Worm (Caenorhabditis elegans) whole organism, early embryonic: Measurements from ENCODE around the gene lgc-6.

Experiments used
- B0310.2 ChIP-seq: sonication (generic microtip); optimal IDR thresholded peaks from 2 replicates; lab custom pipeline; 2016; ENCODE audit warnings: mild to moderate bottlenecking, missing genetic modification characterization, missing compliant biosample characterization
- F13C5.2 ChIP-seq: sonication (generic microtip); optimal IDR thresholded peaks from 2 replicates; lab custom pipeline; 2017; ENCODE audit warnings: mild to moderate bottlenecking, missing genetic modification characterization, inconsistent platforms, missing compliant biosample characterization
- aly-1 ChIP-seq: sonication (generic microtip); optimal IDR thresholded peaks from 2 replicates; lab custom pipeline; 2016; ENCODE audit warnings: missing genetic modification characterization, missing compliant biosample characterization
- ama-1 ChIP-seq: fragments of 150-350 bp; optimal IDR thresholded peaks from 2 replicates; lab custom pipeline; 2014
- ceh-13 ChIP-seq: fragments of 200-800 bp; sonication (Bioruptor generic); optimal IDR thresholded peaks from 2 replicates; lab custom pipeline; 2018; ENCODE audit warnings: mild to moderate bottlenecking, missing genetic modification characterization, missing compliant biosample characterization
- ceh-36 ChIP-seq: sonication (generic microtip); optimal IDR thresholded peaks from 2 replicates; lab custom pipeline; 2016; ENCODE audit warnings: missing genetic modification characterization, inconsistent platforms, missing compliant biosample characterization
- ets-7 ChIP-seq: sonication (generic microtip); optimal IDR thresholded peaks from 2 replicates; lab custom pipeline; 2016; ENCODE audit warnings: missing genotype, missing genetic modification characterization, missing compliant biosample characterization
- flt-1 ChIP-seq: fragments of 200-800 bp; sonication (Bioruptor generic); IDR thresholded peaks from 2 replicates; pipeline ENCODE4 v1.3.6; 2022; ENCODE audit warnings: missing genetic modification characterization, missing compliant biosample characterization
- hmbx-1 ChIP-seq: sonication (generic microtip); optimal IDR thresholded peaks from 2 replicates; lab custom pipeline; 2016; ENCODE audit warnings: mild to moderate bottlenecking, missing genetic modification characterization, missing compliant biosample characterization
- hmg-4 ChIP-seq: fragments of 200-800 bp; sonication (Bioruptor generic); optimal IDR thresholded peaks from 2 replicates; lab custom pipeline; 2018; ENCODE audit warnings: mild to moderate bottlenecking, missing genetic modification characterization, missing compliant biosample characterization
- hnd-1 ChIP-seq: sonication (generic microtip); optimal IDR thresholded peaks from 2 replicates; lab custom pipeline; 2016; ENCODE audit warnings: missing genetic modification characterization, missing compliant biosample characterization
- pes-1 ChIP-seq: fragments of 200-800 bp; sonication (Bioruptor generic); IDR thresholded peaks from 2 replicates; pipeline ENCODE4 v1.3.6; 2022; ENCODE audit warnings: missing genetic modification reagents, missing genetic modification characterization, missing compliant biosample characterization
- scrt-1 ChIP-seq: fragments of 200-800 bp; sonication (Bioruptor generic); IDR thresholded peaks from 2 replicates; pipeline ENCODE4 v1.3.6; 2022; ENCODE audit warnings: missing genetic modification characterization, missing compliant biosample characterization
- sea-1 ChIP-seq: fragments of 200-800 bp; sonication (Bioruptor generic); conservative IDR thresholded peaks from 2 replicates; pipeline ENCODE4 v1.3.6; 2022; ENCODE audit warnings: missing genetic modification characterization, missing compliant biosample characterization
- tbx-11 ChIP-seq: fragments of 200-800 bp; sonication (Bioruptor generic); IDR thresholded peaks from 2 replicates; pipeline ENCODE4 v1.3.6; 2022; ENCODE audit warnings: missing genetic modification characterization, missing compliant biosample characterization
- tbx-37 ChIP-seq: fragments of 200-800 bp; sonication (Bioruptor generic); conservative IDR thresholded peaks from 2 replicates; pipeline ENCODE4 v1.3.6; 2022; ENCODE audit warnings: missing genetic modification reagents, missing genetic modification characterization, missing compliant biosample characterization
- tra-4 ChIP-seq: sonication (generic microtip); optimal IDR thresholded peaks from 2 replicates; lab custom pipeline; 2017; ENCODE audit warnings: missing genetic modification characterization, missing compliant biosample characterization

Gene lgc-6

DNA sequence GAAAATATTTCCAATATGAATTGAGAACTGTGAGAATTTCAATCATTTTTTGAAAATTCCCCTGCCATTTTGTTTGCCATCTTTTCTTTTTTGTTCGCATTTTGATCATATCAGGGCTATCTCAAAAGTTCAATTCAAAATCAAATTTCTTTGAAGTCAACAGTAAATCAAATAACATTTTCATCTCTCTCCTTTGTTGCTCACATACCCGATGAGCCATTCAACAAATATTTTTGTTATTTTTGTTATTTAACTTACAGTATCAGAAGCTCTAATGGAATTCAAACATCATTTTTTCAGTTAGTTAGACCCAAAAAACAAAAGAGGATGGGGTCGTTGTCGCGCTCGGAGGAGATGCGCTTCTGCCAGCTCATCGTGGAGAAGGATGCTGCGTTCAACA, 36.1 kb upstream of the lgc-6 start, which contains the start of gene vha-5:
vha-5 (plus strand) TSS at position 301 of the 400 bp plus-strand sequence.
- TF ChIP-seq ceh-13 (GFP tag; lab: Kevin White, UChicago) (no peak), scrt-1 (GFP tag; lab: Robert Waterston, UW) (no peak), tbx-37 (GFP tag; lab: Robert Waterston, UW) (no peak), sea-1 (GFP tag; lab: Robert Waterston, UW) (no peak), hmbx-1 (no peak), hnd-1 (tag; lab: Kevin White, UChicago) (no peak), hmg-4 (GFP tag; lab: Kevin White, UChicago) (no peak), tra-4 (tag; lab: Kevin White, UChicago) (no peak), pes-1 (GFP tag; lab: Robert Waterston, UW) (no peak), B0310.2 (no peak), aly-1 (tag; lab: Kevin White, UChicago) (no peak), F13C5.2 (no peak)

DNA sequence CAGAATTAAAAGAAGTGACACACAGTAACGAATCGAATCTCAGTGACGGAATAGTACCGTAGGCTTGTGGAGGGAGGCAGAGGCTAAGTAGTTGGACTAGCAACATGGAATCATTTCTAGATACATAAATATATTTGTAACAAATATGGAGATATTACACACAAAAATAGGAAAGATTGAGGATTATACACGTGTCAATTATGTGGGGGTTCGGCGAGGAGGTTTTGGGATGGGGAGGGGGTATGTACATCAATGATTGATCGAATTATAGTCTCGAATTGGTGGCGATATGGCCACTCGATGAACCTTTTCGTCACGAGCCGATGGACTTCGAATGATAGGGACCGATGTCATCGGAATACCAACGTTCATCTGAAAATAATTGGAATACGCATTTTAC, 32.3 kb upstream of the lgc-6 start:
- TF ChIP-seq aly-1 (tag; lab: Kevin White, UChicago) = no peak
- no peak for TF ChIP-seq tbx-37 (GFP tag; lab: Robert Waterston, UW)

DNA sequence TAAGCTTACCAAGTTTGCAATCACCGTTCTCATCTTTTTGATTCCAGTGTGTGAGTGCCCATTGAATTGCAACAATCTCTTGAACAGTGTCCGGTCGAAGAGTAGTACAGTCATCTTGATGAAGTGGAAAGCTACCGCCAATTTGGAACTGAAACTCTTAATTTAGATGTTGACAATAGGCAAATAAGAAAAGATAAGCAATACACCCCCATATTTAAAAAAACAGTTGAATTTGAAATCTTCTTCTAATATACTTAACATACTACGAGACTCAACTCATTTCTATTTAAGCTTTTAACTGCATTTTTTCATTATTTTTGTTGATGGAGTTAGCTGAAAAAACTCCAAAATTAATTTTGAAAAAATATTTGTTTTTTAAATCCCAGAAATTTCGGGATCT, 27.6 kb upstream of the lgc-6 start:
- TF ChIP-seq pes-1 (GFP tag; lab: Robert Waterston, UW) = no peak
- TF ChIP-seq hmg-4 (GFP tag; lab: Kevin White, UChicago) = no peak
- no peak for TF ChIP-seq hmbx-1
- TF ChIP-seq aly-1 (tag; lab: Kevin White, UChicago) = no peak
- no peak for TF ChIP-seq ets-7 (tag; lab: Kevin White, UChicago)
- TF ChIP-seq B0310.2 = no peak
- no peak for TF ChIP-seq hnd-1 (tag; lab: Kevin White, UChicago)
- no peak for TF ChIP-seq flt-1 (GFP tag; lab: Robert Waterston, UW)
- TF ChIP-seq F13C5.2 = no peak
- no peak for TF ChIP-seq ama-1 (lab: Kevin White, UChicago)
- no peak for TF ChIP-seq sea-1 (GFP tag; lab: Robert Waterston, UW)
- no peak for TF ChIP-seq ceh-36 (tag; lab: Kevin White, UChicago)
- no peak for TF ChIP-seq tbx-11
- no peak for TF ChIP-seq scrt-1 (GFP tag; lab: Robert Waterston, UW)

DNA sequence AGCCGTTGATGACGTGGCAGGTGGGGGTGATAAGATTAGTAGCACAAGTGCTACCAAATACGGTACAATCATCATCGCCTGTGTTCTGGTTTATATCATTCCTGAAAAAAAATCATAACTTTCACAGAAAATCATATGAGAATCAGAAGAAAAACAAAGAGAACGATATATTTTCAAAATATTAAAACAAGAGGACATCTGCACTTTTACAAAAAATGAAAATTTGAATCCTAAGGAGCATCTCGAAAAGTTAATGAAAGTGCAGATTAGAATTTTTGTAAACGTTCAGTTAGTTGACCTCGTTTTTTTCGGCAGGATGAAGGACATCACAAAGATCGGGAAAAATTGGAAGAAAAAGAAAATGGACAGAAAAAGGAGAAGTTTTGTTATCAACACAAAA, 26.9 kb upstream of the lgc-6 start, which contains the start of gene F35H10.10:
F35H10.10 (minus strand) TSS at position 101 of the 400 bp plus-strand sequence.
- no peak for TF ChIP-seq hmg-4 (GFP tag; lab: Kevin White, UChicago)
- no peak for TF ChIP-seq ets-7 (tag; lab: Kevin White, UChicago)
- no peak for TF ChIP-seq F13C5.2
- no peak for TF ChIP-seq tra-4 (tag; lab: Kevin White, UChicago)
- TF ChIP-seq B0310.2 = no peak
- TF ChIP-seq hmbx-1 = no peak
- TF ChIP-seq flt-1 (GFP tag; lab: Robert Waterston, UW) = no peak
- TF ChIP-seq scrt-1 (GFP tag; lab: Robert Waterston, UW) = no peak
- no peak for TF ChIP-seq tbx-11
- TF ChIP-seq ceh-36 (tag; lab: Kevin White, UChicago) = no peak

DNA sequence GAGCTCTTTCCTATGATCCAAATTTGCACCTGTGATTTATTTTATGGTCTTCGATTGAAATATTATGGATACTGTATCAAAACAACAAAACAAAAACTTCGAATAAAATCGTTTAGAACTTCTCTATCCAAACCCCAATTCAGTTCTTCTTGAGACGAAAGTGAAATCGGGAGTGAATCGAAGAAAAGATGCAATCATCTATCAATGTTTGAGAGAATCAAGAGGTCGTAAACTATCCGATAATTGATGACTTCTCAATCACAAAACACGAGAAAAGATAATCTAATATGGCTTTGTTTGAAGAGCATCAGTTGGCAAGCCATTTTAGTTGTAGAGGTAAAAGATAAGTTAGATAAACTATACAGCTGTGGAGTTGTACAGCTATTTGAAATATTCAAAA, 21.9 kb upstream of the lgc-6 start:
- no peak for TF ChIP-seq ets-7 (tag; lab: Kevin White, UChicago)
- TF ChIP-seq B0310.2 = no peak
- TF ChIP-seq scrt-1 (GFP tag; lab: Robert Waterston, UW) = no peak
- no peak for TF ChIP-seq F13C5.2
- no peak for TF ChIP-seq flt-1 (GFP tag; lab: Robert Waterston, UW)
- TF ChIP-seq tbx-37 (GFP tag; lab: Robert Waterston, UW) = no peak
- TF ChIP-seq ceh-13 (GFP tag; lab: Kevin White, UChicago) = no peak
- TF ChIP-seq hnd-1 (tag; lab: Kevin White, UChicago) = no peak
- no peak for TF ChIP-seq hmg-4 (GFP tag; lab: Kevin White, UChicago)
- TF ChIP-seq aly-1 (tag; lab: Kevin White, UChicago) = no peak
- TF ChIP-seq ceh-36 (tag; lab: Kevin White, UChicago) = no peak
- TF ChIP-seq tra-4 (tag; lab: Kevin White, UChicago) = no peak
- TF ChIP-seq hmbx-1 = no peak
- no peak for TF ChIP-seq pes-1 (GFP tag; lab: Robert Waterston, UW)
- TF ChIP-seq sea-1 (GFP tag; lab: Robert Waterston, UW) = no peak
- no peak for TF ChIP-seq ama-1 (lab: Kevin White, UChicago)
- no peak for TF ChIP-seq tbx-11

DNA sequence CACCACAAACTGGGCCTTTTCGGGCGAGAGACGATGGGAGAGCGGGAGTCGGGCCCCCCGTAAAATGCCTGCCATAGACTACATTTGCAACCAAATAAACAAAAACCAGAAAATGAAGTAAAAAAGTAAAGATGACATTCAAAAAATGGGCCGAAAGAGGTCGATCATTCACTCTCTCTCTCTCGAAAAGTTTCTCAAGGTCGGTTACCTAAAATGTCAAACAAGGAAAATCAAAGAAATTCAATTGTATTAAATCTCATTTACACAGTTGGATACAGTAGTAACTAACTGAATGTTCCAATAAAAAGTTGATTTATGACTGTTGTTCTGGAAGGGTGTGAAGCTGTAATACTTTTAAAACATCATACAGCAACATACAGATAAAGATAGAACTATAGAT, 20.9 kb upstream of the lgc-6 start:
- TF ChIP-seq flt-1 (GFP tag; lab: Robert Waterston, UW) (no peak), tbx-11 (no peak), scrt-1 (GFP tag; lab: Robert Waterston, UW) (no peak), sea-1 (GFP tag; lab: Robert Waterston, UW) (no peak), ceh-36 (tag; lab: Kevin White, UChicago) (no peak), hmbx-1 (no peak), pes-1 (GFP tag; lab: Robert Waterston, UW) (no peak), hnd-1 (tag; lab: Kevin White, UChicago) (no peak), aly-1 (tag; lab: Kevin White, UChicago) (no peak), hmg-4 (GFP tag; lab: Kevin White, UChicago) (no peak), F13C5.2 (no peak), ceh-13 (GFP tag; lab: Kevin White, UChicago) (no peak), ama-1 (lab: Kevin White, UChicago) (no peak), ets-7 (tag; lab: Kevin White, UChicago) (no peak), tra-4 (tag; lab: Kevin White, UChicago) (no peak), B0310.2 (no peak), tbx-37 (GFP tag; lab: Robert Waterston, UW) (no peak)

DNA sequence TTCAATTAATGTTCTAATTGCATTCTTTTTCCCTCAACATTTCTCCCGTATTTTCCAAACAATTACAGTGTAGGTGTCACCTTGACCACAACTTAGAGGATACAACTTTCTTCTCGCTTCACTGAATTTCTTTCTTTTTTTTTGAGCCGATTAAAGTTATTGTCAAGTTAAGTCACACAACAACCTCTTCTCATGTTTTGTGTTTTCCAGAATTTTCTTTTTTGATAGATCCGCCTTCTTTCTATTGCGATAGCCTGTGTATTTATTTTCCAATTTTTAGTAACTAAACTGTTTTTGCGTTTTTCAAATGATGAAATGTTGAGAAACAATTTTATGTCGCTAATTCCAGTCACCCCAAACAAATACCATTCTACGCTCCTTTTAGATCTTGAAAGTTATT, 14.1 kb upstream of the lgc-6 start, which contains the start of gene F35H10.3:
F35H10.3 (plus strand) TSS at position 301 of the 400 bp plus-strand sequence.
- no peak for TF ChIP-seq pes-1 (GFP tag; lab: Robert Waterston, UW)
- no peak for TF ChIP-seq flt-1 (GFP tag; lab: Robert Waterston, UW)
- no peak for TF ChIP-seq scrt-1 (GFP tag; lab: Robert Waterston, UW)
- no peak for TF ChIP-seq tbx-37 (GFP tag; lab: Robert Waterston, UW)
- no peak for TF ChIP-seq sea-1 (GFP tag; lab: Robert Waterston, UW)
- no peak for TF ChIP-seq ets-7 (tag; lab: Kevin White, UChicago)
- no peak for TF ChIP-seq ceh-13 (GFP tag; lab: Kevin White, UChicago)
- no peak for TF ChIP-seq tbx-11
- TF ChIP-seq F13C5.2 = no peak
- no peak for TF ChIP-seq tra-4 (tag; lab: Kevin White, UChicago)
- TF ChIP-seq aly-1 (tag; lab: Kevin White, UChicago) = no peak
- no peak for TF ChIP-seq B0310.2
- no peak for TF ChIP-seq hmbx-1
- TF ChIP-seq ama-1 (lab: Kevin White, UChicago) = no peak
